Worm (Caenorhabditis elegans): ENCODE results near the gene ndua-12.

ce11 chrIV:2688716-2689307, 30.8 kb downstream of the ndua-12 start, which contains the start of gene egrh-3:
- TF ChIP-seq mep-1 (tag; optimal IDR thresholded peaks at IDR 0.05) (no peak), nhr-237 (tag; optimal IDR thresholded peaks at IDR 0.05) (no peak), lsy-2 (tag; optimal IDR thresholded peaks at IDR 0.05) (no peak), nhr-28 (tag; optimal IDR thresholded peaks at IDR 0.05) (no peak), lin-13 (tag; optimal IDR thresholded peaks at IDR 0.05) (no peak), unc-39 (tag; optimal IDR thresholded peaks at IDR 0.05) (no peak), ceh-43 (GFP tag; optimal IDR thresholded peaks at IDR 0.05) (no peak), flh-1 (GFP tag; optimal IDR thresholded peaks at IDR 0.05) (no peak), pha-4 (tag; optimal IDR thresholded peaks at IDR 0.05) (no peak), elt-1 (tag; optimal IDR thresholded peaks at IDR 0.05; ENCODE audit: borderline replicate concordance, insufficient read depth) (no peak)

All from whole organism, mixed stage, embryonic.